Worm (Caenorhabditis elegans) whole organism, L3 larva: ENCODE data around the gene T28C6.10.

Experiments used
- R02D3.7 ChIP-seq: fragments of 150-350 bp; optimal IDR thresholded peaks from 2 replicates; lab custom pipeline; 2014; ENCODE audit warnings: missing biosample characterization, missing genetic modification characterization
- ZK546.5 ChIP-seq: sonication (generic microtip); optimal IDR thresholded peaks from 2 replicates; lab custom pipeline; 2017; ENCODE audit warnings: missing biosample characterization, missing genetic modification characterization
- aly-2 ChIP-seq: fragments of 150-350 bp; optimal IDR thresholded peaks from 2 replicates; lab custom pipeline; 2014; ENCODE audit warnings: missing biosample characterization, missing genetic modification characterization
- ama-1 ChIP-seq: fragments of 150-350 bp; optimal IDR thresholded peaks from 2 replicates; lab custom pipeline; 2018
- ceh-16 ChIP-seq: sonication (generic microtip); optimal IDR thresholded peaks from 2 replicates; lab custom pipeline; 2017; ENCODE audit warnings: missing biosample characterization, missing genetic modification characterization
- ceh-28 ChIP-seq: fragments of 150-350 bp; optimal IDR thresholded peaks from 2 replicates; lab custom pipeline; 2014; ENCODE audit warnings: missing biosample characterization, missing genetic modification reagents, missing genetic modification characterization
- ceh-82 ChIP-seq: fragments of 150-350 bp; optimal IDR thresholded peaks from 2 replicates; lab custom pipeline; 2014; ENCODE audit warnings: missing biosample characterization, missing genetic modification characterization
- ceh-9 ChIP-seq: sonication (generic microtip); optimal IDR thresholded peaks from 2 replicates; lab custom pipeline; 2018; ENCODE audit warnings: missing biosample characterization, missing genetic modification characterization
- elt-1 ChIP-seq: fragments of 150-350 bp; optimal IDR thresholded peaks from 2 replicates; lab custom pipeline; 2014; ENCODE audit warnings: missing biosample characterization, missing genetic modification characterization
- elt-2 ChIP-seq: sonication (generic microtip); optimal IDR thresholded peaks from 2 replicates; lab custom pipeline; 2016; ENCODE audit warnings: missing genetic modification reagents, mild to moderate bottlenecking, missing genetic modification characterization, missing compliant biosample characterization
- eor-1 ChIP-seq, 2 experiments: fragments of 150-350 bp; optimal IDR thresholded peaks; 2 replicates each; lab custom pipeline; 2014 to 2018; ENCODE audit warnings: missing biosample characterization in 2 of 2, missing genetic modification characterization in 2 of 2
- hmg-11 ChIP-seq: sonication (generic microtip); optimal IDR thresholded peaks from 2 replicates; lab custom pipeline; 2016; ENCODE audit warnings: missing genetic modification characterization, missing compliant biosample characterization
- jun-1 ChIP-seq: fragments of 150-350 bp; optimal IDR thresholded peaks from 2 replicates; lab custom pipeline; 2014; ENCODE audit warnings: missing biosample characterization, missing genetic modification reagents, missing genetic modification characterization
- lin-15B ChIP-seq: fragments of 150-350 bp; optimal IDR thresholded peaks from 2 replicates; lab custom pipeline; 2014; ENCODE audit warnings: missing biosample characterization, missing genetic modification characterization
- lin-39 ChIP-seq: fragments of 150-350 bp; optimal IDR thresholded peaks from 2 replicates; lab custom pipeline; 2018; ENCODE audit warnings: missing biosample characterization, missing genetic modification reagents, missing genetic modification characterization
- lsy-12 ChIP-seq: sonication (generic microtip); optimal IDR thresholded peaks from 2 replicates; lab custom pipeline; 2016; ENCODE audit warnings: mild to moderate bottlenecking, missing genetic modification characterization, missing compliant biosample characterization
- mdl-1 ChIP-seq: fragments of 150-350 bp; optimal IDR thresholded peaks from 2 replicates; lab custom pipeline; 2014; ENCODE audit warnings: missing biosample characterization, missing genetic modification characterization
- nfya-1 ChIP-seq: sonication (generic microtip); optimal IDR thresholded peaks from 2 replicates; lab custom pipeline; 2017; ENCODE audit warnings: missing genetic modification characterization, mild to moderate bottlenecking, missing compliant biosample characterization, antibody characterized with exemption, moderate library complexity; ENCODE audit not compliant: insufficient read depth
- nhr-11 ChIP-seq: fragments of 150-350 bp; optimal IDR thresholded peaks from 2 replicates; lab custom pipeline; 2014; ENCODE audit warnings: missing biosample characterization, missing genetic modification characterization
- nhr-12 ChIP-seq: fragments of 150-350 bp; optimal IDR thresholded peaks from 2 replicates; lab custom pipeline; 2014; ENCODE audit warnings: missing biosample characterization, missing genetic modification characterization
- nhr-23 ChIP-seq: fragments of 150-350 bp; optimal IDR thresholded peaks from 2 replicates; lab custom pipeline; 2014; ENCODE audit warnings: missing biosample characterization, missing genetic modification reagents, missing genetic modification characterization
- nhr-237 ChIP-seq: fragments of 150-350 bp; optimal IDR thresholded peaks from 2 replicates; lab custom pipeline; 2014; ENCODE audit warnings: missing biosample characterization, missing genetic modification characterization
- nhr-25 ChIP-seq: sonication (generic microtip); optimal IDR thresholded peaks from 2 replicates; lab custom pipeline; 2017; ENCODE audit warnings: missing biosample characterization, missing genetic modification characterization
- nhr-43 ChIP-seq: sonication (generic microtip); optimal IDR thresholded peaks from 2 replicates; lab custom pipeline; 2016; ENCODE audit warnings: mild to moderate bottlenecking, missing genetic modification characterization, missing compliant biosample characterization; ENCODE audit not compliant: poor library complexity, severe bottlenecking
- nhr-76 ChIP-seq: fragments of 150-350 bp; sonication (generic microtip); optimal IDR thresholded peaks from 5 replicates; lab custom pipeline; 2014; ENCODE audit warnings: missing biosample characterization, missing genetic modification characterization
- nhr-77 ChIP-seq: fragments of 150-350 bp; optimal IDR thresholded peaks from 2 replicates; lab custom pipeline; 2014; ENCODE audit warnings: missing biosample characterization, missing genetic modification characterization
- pha-4 ChIP-seq: fragments of 150-350 bp; optimal IDR thresholded peaks from 2 replicates; lab custom pipeline; 2014; ENCODE audit warnings: missing biosample characterization, missing genetic modification reagents, missing genetic modification characterization
- pqm-1 ChIP-seq: fragments of 150-350 bp; optimal IDR thresholded peaks from 2 replicates; lab custom pipeline; 2017; ENCODE audit warnings: missing biosample characterization, missing genetic modification characterization, inconsistent platforms
- sea-2 ChIP-seq: fragments of 150-350 bp; sonication (generic microtip); optimal IDR thresholded peaks from 4 replicates; lab custom pipeline; 2014; ENCODE audit warnings: missing biosample characterization, missing genetic modification reagents, missing genetic modification characterization
- unc-62 ChIP-seq: fragments of 150-350 bp; sonication (generic microtip); optimal IDR thresholded peaks from 4 replicates; lab custom pipeline; 2014; ENCODE audit warnings: missing biosample characterization, missing genetic modification reagents, missing genetic modification characterization
- ztf-4 ChIP-seq: fragments of 150-350 bp; optimal IDR thresholded peaks from 2 replicates; lab custom pipeline; 2014; ENCODE audit warnings: missing biosample characterization, missing genetic modification characterization

Gene T28C6.10

DNA sequence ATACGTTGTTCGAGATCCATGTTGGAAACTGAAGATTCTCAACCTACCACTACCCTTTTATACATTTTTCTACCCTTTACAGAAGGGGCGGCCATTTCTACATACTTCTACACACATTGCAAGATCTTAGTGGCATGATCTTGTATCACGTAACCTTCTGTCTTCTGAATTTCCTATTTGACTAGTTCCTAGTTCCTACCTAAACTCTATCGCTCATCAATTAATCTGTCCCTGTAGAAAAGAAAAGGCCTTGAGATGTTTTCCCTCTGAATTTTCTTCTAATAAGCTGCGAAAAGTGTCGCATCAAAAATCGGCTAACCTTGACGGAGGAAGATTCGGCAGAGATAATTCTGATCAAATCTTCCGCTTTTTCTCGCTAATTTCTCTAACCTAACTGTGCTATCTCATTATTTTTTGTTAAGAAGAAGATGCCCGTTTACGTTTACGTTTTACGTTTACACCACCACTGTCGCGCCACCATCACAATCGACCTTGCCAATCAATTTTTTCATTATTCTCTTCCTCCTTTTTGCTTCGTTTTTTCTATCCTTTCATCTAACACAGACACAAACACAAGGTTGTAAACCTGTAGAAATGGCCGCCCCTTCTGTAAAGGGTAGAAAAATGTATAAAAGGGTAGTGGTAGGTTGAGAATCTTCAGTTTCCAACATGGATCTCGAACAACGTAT lies 6.5 kb downstream of the T28C6.10 start, which contains the start of the genes col-117 and col-3:
Gene col-117, minus strand, starts transcription at position 51 of the 689 bp plus-strand sequence.
Gene col-3, plus strand, starts transcription at position 639 of the 689 bp plus-strand sequence.
- TF ChIP-seq eor-1 (tag; optimal IDR thresholded peaks at IDR 0.05; lab: Kevin White, UChicago) (no peak), ama-1 (lab: Kevin White, UChicago) (no peak), nhr-76 (tag; lab: Kevin White, UChicago) (no peak), ztf-4 (tag; lab: Kevin White, UChicago) (no peak), nhr-43 (peak; percentile 16), nhr-12 (no peak), nhr-23 (peak; percentile 29), nhr-25 (tag; lab: Kevin White, UChicago) (peak; percentile 86), nhr-11 (tag; lab: Kevin White, UChicago) (no peak), elt-1 (peak; percentile 83)
- TF ChIP-seq, all 47 proteins: peak for 4

DNA sequence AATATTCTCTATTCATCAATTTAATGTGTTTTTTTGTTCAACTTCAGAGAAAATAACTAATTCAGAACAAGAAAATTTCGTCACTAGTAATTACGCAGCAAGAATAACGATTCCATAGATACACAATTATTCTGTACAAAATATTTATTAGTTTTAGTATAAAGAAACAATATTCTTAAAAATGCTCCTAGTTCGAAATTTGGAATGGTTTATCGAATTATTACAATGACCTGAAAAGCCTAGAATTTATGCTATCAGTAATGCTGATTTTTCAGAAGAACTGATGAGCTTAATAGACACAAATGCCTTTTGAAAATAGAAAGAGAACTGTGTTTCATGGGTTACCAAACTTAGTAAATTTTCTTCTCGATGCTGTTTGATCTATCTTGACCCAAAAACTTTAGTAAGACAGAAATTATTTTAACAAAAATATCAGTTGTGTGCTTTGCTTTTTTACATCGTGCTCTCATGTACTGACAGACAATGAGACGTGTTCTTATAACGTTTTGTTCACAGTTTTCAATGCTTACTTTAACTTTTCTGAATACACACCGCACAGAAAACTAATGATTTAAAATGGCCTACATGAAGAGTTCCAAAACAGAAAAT lies 8.4 kb downstream of the T28C6.10 start:
- peak; percentile 6 for TF ChIP-seq lsy-12 (tag; lab: Kevin White, UChicago)
- peak; percentile 56 for TF ChIP-seq nhr-77 (tag; lab: Kevin White, UChicago)
- TF ChIP-seq R02D3.7 (tag; lab: Kevin White, UChicago), result peak; percentile 49
- no peak for TF ChIP-seq ceh-16 (tag; lab: Kevin White, UChicago)
- TF ChIP-seq nhr-25 (tag; lab: Kevin White, UChicago), result peak; percentile 58
- TF ChIP-seq ceh-28 (tag; lab: Kevin White, UChicago), result peak; percentile 37
- peak; percentile 9 for TF ChIP-seq elt-1
- no peak for TF ChIP-seq mdl-1
- TF ChIP-seq aly-2 (tag; lab: Kevin White, UChicago), result peak; percentile 11
- peak; percentile 70 for TF ChIP-seq ceh-82 (tag; lab: Kevin White, UChicago)
- TF ChIP-seq nhr-11 (tag; lab: Kevin White, UChicago), result no peak
- no peak for TF ChIP-seq lin-15B (tag; lab: Kevin White, UChicago)
- TF ChIP-seq nhr-23, result peak; percentile 31
- peak; percentile 73 for TF ChIP-seq nhr-43

DNA sequence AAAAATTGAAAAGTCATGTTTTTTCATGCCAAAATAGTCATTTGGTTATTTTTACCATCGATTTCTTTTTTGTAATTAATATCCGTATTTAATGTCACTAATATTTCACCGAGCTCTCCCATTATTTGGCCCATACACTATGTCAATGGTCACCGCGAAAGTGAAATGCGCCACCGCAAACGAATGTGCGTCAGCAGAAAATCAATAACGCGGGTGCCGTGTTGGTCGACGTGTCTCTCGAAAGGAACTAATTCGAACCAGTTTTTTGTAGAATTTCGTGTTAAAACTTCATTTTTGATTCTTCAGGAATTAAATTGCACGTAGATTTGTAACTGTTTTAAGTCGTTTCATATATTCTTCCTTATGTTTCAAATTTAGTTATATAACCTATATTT lies 8.9 kb downstream of the T28C6.10 start:
- TF ChIP-seq lin-39 (tag; lab: Kevin White, UChicago) (no peak), nfya-1 (peak; percentile 37), hmg-11 (peak; percentile 65), ceh-9 (tag; lab: Kevin White, UChicago) (no peak), ceh-28 (tag; lab: Kevin White, UChicago) (peak; percentile 22), pha-4 (peak; percentile 9), nhr-25 (tag; lab: Kevin White, UChicago) (peak; percentile 3), unc-62 (GFP tag; lab: Kevin White, UChicago) (no peak), sea-2 (no peak), jun-1 (tag; lab: Kevin White, UChicago) (peak; percentile 7), lin-15B (tag; lab: Kevin White, UChicago) (peak; percentile 19), nhr-237 (no peak), aly-2 (tag; lab: Kevin White, UChicago) (no peak), R02D3.7 (tag; lab: Kevin White, UChicago) (no peak), pqm-1 (tag; lab: Kevin White, UChicago) (no peak)

DNA sequence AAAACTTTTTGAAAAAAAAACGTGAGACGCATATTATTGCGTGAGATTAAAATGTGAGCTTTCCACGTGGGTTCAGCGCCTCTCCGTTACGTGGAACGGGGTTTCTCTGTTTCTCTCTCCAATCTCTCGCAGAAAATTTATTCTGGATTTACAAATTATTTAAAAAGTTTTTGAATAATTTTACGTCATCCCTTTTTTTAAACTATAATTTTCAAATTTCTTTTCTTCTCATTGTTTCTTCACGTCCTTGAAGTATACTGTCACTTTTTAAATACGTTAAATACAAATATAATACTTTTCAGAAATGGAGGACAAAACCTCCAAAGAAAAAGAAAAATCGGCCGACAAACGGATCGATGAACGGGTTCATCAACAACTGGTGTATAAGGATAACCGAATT lies 9.8 kb downstream of the T28C6.10 start, which contains the start of gene T28C6.7:
Gene T28C6.7, plus strand, starts transcription at position 301 of the 400 bp plus-strand sequence.
- no peak for TF ChIP-seq ztf-4 (tag; lab: Kevin White, UChicago)
- TF ChIP-seq elt-2, result no peak

DNA sequence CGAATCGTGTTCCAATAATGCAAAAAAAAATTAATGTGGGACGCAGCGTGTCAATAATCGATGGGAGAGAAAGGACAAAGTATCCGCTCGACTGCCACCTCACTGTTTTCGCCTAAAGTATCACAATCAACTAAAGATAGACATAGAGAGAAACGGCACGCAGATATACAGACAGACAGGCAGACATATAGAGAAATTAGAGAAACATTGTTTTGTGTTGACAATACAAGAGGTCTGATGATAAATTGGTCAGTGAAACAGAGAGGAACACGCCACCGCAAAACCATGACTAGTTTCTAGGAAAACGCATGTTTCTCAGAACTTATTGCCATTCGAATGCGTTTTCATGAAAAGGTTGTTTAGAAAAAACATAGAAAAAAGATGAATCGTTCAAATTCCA lies 12.9 kb downstream of the T28C6.10 start, which contains the start of gene T28C6.8:
Gene T28C6.8, minus strand, starts transcription at position 137 of the 400 bp plus-strand sequence.
- TF ChIP-seq lin-15B (tag; lab: Kevin White, UChicago), result peak; percentile 1
- peak; percentile 38 for TF ChIP-seq ceh-28 (tag; lab: Kevin White, UChicago)
- TF ChIP-seq pqm-1 (tag; lab: Kevin White, UChicago), result peak; percentile 88
- peak; percentile 21 for TF ChIP-seq nhr-23
- TF ChIP-seq elt-2, result peak; percentile 45
- TF ChIP-seq nfya-1, result no peak
- peak; percentile 89 for TF ChIP-seq pha-4
- TF ChIP-seq ceh-16 (tag; lab: Kevin White, UChicago), result no peak
- TF ChIP-seq ZK546.5 (tag; lab: Kevin White, UChicago), result no peak
- peak; percentile 66 for TF ChIP-seq nhr-25 (tag; lab: Kevin White, UChicago)
- peak; percentile 7 for TF ChIP-seq R02D3.7 (tag; lab: Kevin White, UChicago)
